ENCODE assay signal across 1 fruit fly cellular context in the genomic region with DNA sequence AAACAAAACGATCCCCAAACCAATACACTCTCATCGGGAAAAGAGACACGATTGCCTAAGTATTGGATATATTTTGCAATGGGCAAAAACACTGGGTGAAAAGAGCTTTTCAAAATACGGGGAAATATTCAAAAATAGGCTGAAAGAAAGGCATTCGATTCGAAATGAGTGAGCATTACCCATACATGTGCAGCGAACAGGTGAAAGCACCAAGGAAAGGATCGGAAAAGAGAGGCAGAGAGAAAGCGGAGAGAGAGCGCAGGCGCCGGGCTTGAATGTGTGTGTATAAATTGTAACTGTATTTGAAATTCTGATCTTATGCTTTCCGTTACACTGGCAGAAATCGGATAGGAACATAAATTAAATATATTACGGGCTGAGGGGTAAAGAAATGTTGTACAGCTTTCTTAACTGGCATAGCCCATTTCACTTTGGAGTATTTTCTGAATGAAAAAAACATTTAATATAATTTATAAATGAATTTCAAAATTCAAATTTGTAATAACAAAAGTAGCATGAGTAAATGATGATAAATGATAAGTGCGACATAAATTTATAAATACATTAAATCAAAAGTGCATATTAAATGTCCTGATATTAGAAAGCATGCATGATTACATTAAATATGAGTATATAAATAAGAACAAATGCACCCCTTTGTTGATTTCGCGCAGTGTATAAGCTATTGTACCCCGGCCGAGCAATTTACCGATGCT.
TF ChIP-seq lines count a peak whose summit lies in the region.

No protein-coding gene starts in this region.

TF ChIP-seq in whole organism, embryonic, 481 proteins besides CTCF, POLR2A, EP300 and RAD21 (continued from another document and continues in another):
- peak; percentile 49 for TF ChIP-seq Nf-YB (GFP tag; optimal IDR thresholded peaks at IDR 0.05; lab: Kevin White, UChicago)
- TF ChIP-seq HmgD (GFP tag; optimal IDR thresholded peaks at IDR 0.05; lab: Kevin White, UChicago): no peak
- peak; percentile 14 for TF ChIP-seq yki (optimal IDR thresholded peaks at IDR 0.05; lab: Kevin White, UChicago)
- no peak for TF ChIP-seq Kr (GFP tag; optimal IDR thresholded peaks at IDR 0.05; lab: Kevin White, UChicago)
- peak; percentile 88 for TF ChIP-seq gem (tag; optimal IDR thresholded peaks at IDR 0.05; lab: Kevin White, UChicago)
- TF ChIP-seq CG2199 (GFP tag; IDR thresholded peaks at IDR 0.05; lab: Robert Waterston, UW): no peak
- 0 out of 2 replicates have a peak, but pooled peaks have one; percentile 33 for TF ChIP-seq ranshi (GFP tag; IDR thresholded peaks at IDR 0.05; lab: Robert Waterston, UW)
- peak; percentile 32; the same call in 1 of the 2 replicates for TF ChIP-seq E2f1 (GFP tag; IDR thresholded peaks at IDR 0.05; lab: Robert Waterston, UW)
- TF ChIP-seq CG4282 (GFP tag; optimal IDR thresholded peaks at IDR 0.05; lab: Kevin White, UChicago): no peak
- TF ChIP-seq CG11085 (GFP tag; IDR thresholded peaks at IDR 0.05; lab: Robert Waterston, UW): no peak
- TF ChIP-seq CG30403 (GFP tag; optimal IDR thresholded peaks at IDR 0.05; lab: Kevin White, UChicago): peak; percentile 83
- peak; percentile 36 for TF ChIP-seq CG2116 (GFP tag; optimal IDR thresholded peaks at IDR 0.05; lab: Kevin White, UChicago)
- TF ChIP-seq CG12219 (GFP tag; optimal IDR thresholded peaks at IDR 0.05; lab: Kevin White, UChicago): peak; percentile 20
- TF ChIP-seq z (GFP tag; IDR thresholded peaks at IDR 0.05; lab: Robert Waterston, UW): no peak
- no peak for TF ChIP-seq CG7357 (GFP tag; IDR thresholded peaks at IDR 0.05; lab: Robert Waterston, UW)
- peak; percentile 32 for TF ChIP-seq CG2120 (GFP tag; optimal IDR thresholded peaks at IDR 0.05; lab: Kevin White, UChicago)
- TF ChIP-seq mld (GFP tag; IDR thresholded peaks at IDR 0.05; lab: Robert Waterston, UW; ENCODE audit: partially characterized antibody): no peak
- no peak for TF ChIP-seq psq (GFP tag; optimal IDR thresholded peaks at IDR 0.05; lab: Kevin White, UChicago)
- TF ChIP-seq ase (GFP tag; IDR thresholded peaks at IDR 0.05; lab: Robert Waterston, UW): no peak
- TF ChIP-seq MBD-R2 (GFP tag; IDR thresholded peaks at IDR 0.05; lab: Robert Waterston, UW): no peak
- TF ChIP-seq tgo (GFP tag; IDR thresholded peaks at IDR 0.05; lab: Robert Waterston, UW): peak; percentile 33; the same call in 1 of the 3 replicates
- no peak for TF ChIP-seq Nf-YA (GFP tag; IDR thresholded peaks at IDR 0.05; lab: Robert Waterston, UW)
- no peak for TF ChIP-seq CG4360 (GFP tag; IDR thresholded peaks at IDR 0.05; lab: Robert Waterston, UW)
- TF ChIP-seq dysf (GFP tag; IDR thresholded peaks at IDR 0.05; lab: Robert Waterston, UW): no peak; the same call in none of the 3 replicates
- no peak for TF ChIP-seq sc (optimal IDR thresholded peaks at IDR 0.05; lab: Kevin White, UChicago)
- TF ChIP-seq sc (GFP tag; optimal IDR thresholded peaks at IDR 0.05; lab: Kevin White, UChicago): peak; percentile 78
- no peak for TF ChIP-seq rib (GFP tag; IDR thresholded peaks at IDR 0.05; lab: Robert Waterston, UW)
- TF ChIP-seq CG11504 (tag; optimal IDR thresholded peaks at IDR 0.05; lab: Kevin White, UChicago): peak; percentile 81
- peak in 1 of 3 experiments; percentile 91 for TF ChIP-seq lola (GFP tag; optimal IDR thresholded peaks at IDR 0.05; lab: Kevin White, UChicago)
- peak; percentile 78 for TF ChIP-seq fd96Cb (tag; optimal IDR thresholded peaks at IDR 0.05; lab: Kevin White, UChicago)
- TF ChIP-seq Stat92E (GFP tag; optimal IDR thresholded peaks at IDR 0.05; lab: Kevin White, UChicago): no peak
- TF ChIP-seq CG4328 (GFP tag; optimal IDR thresholded peaks at IDR 0.05; lab: Kevin White, UChicago): peak; percentile 59
- TF ChIP-seq CG16813 (GFP tag; IDR thresholded peaks at IDR 0.05; lab: Robert Waterston, UW; ENCODE audit: partially characterized antibody): no peak
- TF ChIP-seq CG11247 (GFP tag; IDR thresholded peaks at IDR 0.05; lab: Robert Waterston, UW): no peak
- TF ChIP-seq kah (GFP tag; optimal IDR thresholded peaks at IDR 0.05; lab: Kevin White, UChicago): no peak
- TF ChIP-seq CG11723 (GFP tag; optimal IDR thresholded peaks at IDR 0.05; lab: Kevin White, UChicago): peak; percentile 47
- peak; percentile 27 for TF ChIP-seq oc (tag; optimal IDR thresholded peaks at IDR 0.05; lab: Kevin White, UChicago)
- TF ChIP-seq insv (GFP tag; optimal IDR thresholded peaks at IDR 0.05; lab: Kevin White, UChicago): no peak
- no peak for TF ChIP-seq tna (GFP tag; IDR thresholded peaks at IDR 0.05; lab: Robert Waterston, UW; ENCODE audit: partially characterized antibody)
- TF ChIP-seq pita (GFP tag; optimal IDR thresholded peaks at IDR 0.05; lab: Kevin White, UChicago): no peak
- TF ChIP-seq gcm2 (GFP tag; optimal IDR thresholded peaks at IDR 0.05; lab: Kevin White, UChicago): no peak
- peak; percentile 63 for TF ChIP-seq CG10147 (GFP tag; optimal IDR thresholded peaks at IDR 0.05; lab: Kevin White, UChicago)
- peak; percentile 2 for TF ChIP-seq zfh2 (GFP tag; optimal IDR thresholded peaks at IDR 0.05; lab: Kevin White, UChicago)
- TF ChIP-seq CG4730 (GFP tag; IDR thresholded peaks at IDR 0.05; lab: Robert Waterston, UW): no peak
- TF ChIP-seq p53 (GFP tag; optimal IDR thresholded peaks at IDR 0.05; lab: Kevin White, UChicago): no peak
- no peak for TF ChIP-seq CG2129 (GFP tag; IDR thresholded peaks at IDR 0.05; lab: Robert Waterston, UW; ENCODE audit: partially characterized antibody)
- TF ChIP-seq HmgZ (tag; optimal IDR thresholded peaks at IDR 0.05; lab: Kevin White, UChicago): no peak
- TF ChIP-seq pan (optimal IDR thresholded peaks at IDR 0.05; lab: Kevin White, UChicago): no peak
- peak in 1 of 2 experiments; percentile 12 for TF ChIP-seq pan (GFP tag; optimal IDR thresholded peaks at IDR 0.05 in 1 of 2, IDR thresholded peaks at IDR 0.05 in 1 of 2)
- TF ChIP-seq repo (GFP tag; optimal IDR thresholded peaks at IDR 0.05; lab: Kevin White, UChicago): no peak
- no peak for TF ChIP-seq HLH54F (GFP tag; optimal IDR thresholded peaks at IDR 0.05; lab: Kevin White, UChicago)
- peak; percentile 83 for TF ChIP-seq Ssrp (tag; optimal IDR thresholded peaks at IDR 0.05; lab: Kevin White, UChicago)
- TF ChIP-seq fu2 (GFP tag; optimal IDR thresholded peaks at IDR 0.05; lab: Kevin White, UChicago): no peak
- TF ChIP-seq CG4424 (GFP tag; optimal IDR thresholded peaks at IDR 0.05; lab: Kevin White, UChicago): peak; percentile 79
- no peak for TF ChIP-seq h (optimal IDR thresholded peaks at IDR 0.05; lab: Kevin White, UChicago)
- TF ChIP-seq CG18764 (GFP tag; optimal IDR thresholded peaks at IDR 0.05; lab: Kevin White, UChicago): peak; percentile 55
- TF ChIP-seq CG34224 (GFP tag; IDR thresholded peaks at IDR 0.05; lab: Robert Waterston, UW; ENCODE audit: partially characterized antibody): no peak
- TF ChIP-seq stc (GFP tag; IDR thresholded peaks at IDR 0.05; lab: Robert Waterston, UW): no peak; the same call in 1 of the 2 replicates
- TF ChIP-seq CG11093 (GFP tag; IDR thresholded peaks at IDR 0.05; lab: Robert Waterston, UW): no peak
- no peak for TF ChIP-seq Hand (GFP tag; optimal IDR thresholded peaks at IDR 0.05; lab: Kevin White, UChicago)
- no peak for TF ChIP-seq nerfin-2 (GFP tag; IDR thresholded peaks at IDR 0.05; lab: Robert Waterston, UW; ENCODE audit: partially characterized antibody)
- TF ChIP-seq sob (GFP tag; IDR thresholded peaks at IDR 0.05; lab: Robert Waterston, UW): 0 out of 2 replicates have a peak, but pooled peaks have one; percentile 34
- TF ChIP-seq CG32767 (GFP tag; IDR thresholded peaks at IDR 0.05; lab: Robert Waterston, UW): peak; percentile 40; the same call in 1 of the 2 replicates
- no peak for TF ChIP-seq toy (GFP tag; IDR thresholded peaks at IDR 0.05; lab: Robert Waterston, UW)
- TF ChIP-seq dimm (GFP tag; IDR thresholded peaks at IDR 0.05; lab: Robert Waterston, UW): no peak
- TF ChIP-seq D19A (tag; optimal IDR thresholded peaks at IDR 0.05; lab: Kevin White, UChicago): peak; percentile 73
- no peak for TF ChIP-seq sd (tag; optimal IDR thresholded peaks at IDR 0.05; lab: Kevin White, UChicago)
- peak; percentile 8 for TF ChIP-seq D19B (GFP tag; optimal IDR thresholded peaks at IDR 0.05; lab: Kevin White, UChicago)
- TF ChIP-seq caup (GFP tag; optimal IDR thresholded peaks at IDR 0.05; lab: Kevin White, UChicago; ENCODE audit: severe bottlenecking): peak; percentile 44
- TF ChIP-seq knrl (GFP tag; IDR thresholded peaks at IDR 0.05; lab: Robert Waterston, UW; ENCODE audit: partially characterized antibody): no peak
- TF ChIP-seq CG8765 (GFP tag; IDR thresholded peaks at IDR 0.05; lab: Robert Waterston, UW): no peak
- no peak for TF ChIP-seq Doc2 (GFP tag; IDR thresholded peaks at IDR 0.05; lab: Robert Waterston, UW)
- TF ChIP-seq CG31388 (GFP tag; optimal IDR thresholded peaks at IDR 0.05; lab: Kevin White, UChicago): no peak
- TF ChIP-seq CG15601 (tag; optimal IDR thresholded peaks at IDR 0.05; lab: Kevin White, UChicago): no peak
- no peak for TF ChIP-seq Side (GFP tag; optimal IDR thresholded peaks at IDR 0.05; lab: Kevin White, UChicago)
- TF ChIP-seq nom (GFP tag; optimal IDR thresholded peaks at IDR 0.05; lab: Kevin White, UChicago): no peak
- peak; percentile 84 for TF ChIP-seq Oli (tag; optimal IDR thresholded peaks at IDR 0.05; lab: Kevin White, UChicago)
- no peak for TF ChIP-seq zen2 (GFP tag; IDR thresholded peaks at IDR 0.05; lab: Robert Waterston, UW; ENCODE audit: partially characterized antibody)
- peak; percentile 37; the same call in 1 of the 2 replicates for TF ChIP-seq sisA (GFP tag; IDR thresholded peaks at IDR 0.05; lab: Robert Waterston, UW)
- TF ChIP-seq Rfx (GFP tag; IDR thresholded peaks at IDR 0.05; lab: Robert Waterston, UW): peak; percentile 47; the same call in 1 of the 2 replicates
- TF ChIP-seq CG33557 (GFP tag; optimal IDR thresholded peaks at IDR 0.05; lab: Kevin White, UChicago): peak; percentile 74
- TF ChIP-seq HLH4C (GFP tag; IDR thresholded peaks at IDR 0.05; lab: Robert Waterston, UW; ENCODE audit: partially characterized antibody): no peak
- TF ChIP-seq CG17361 (GFP tag; IDR thresholded peaks at IDR 0.05; lab: Robert Waterston, UW): peak; percentile 95
- TF ChIP-seq Gug (GFP tag; IDR thresholded peaks at IDR 0.05; lab: Robert Waterston, UW): peak; percentile 50; the same call in 1 of the 4 replicates
- TF ChIP-seq unpg (GFP tag; optimal IDR thresholded peaks at IDR 0.05; lab: Kevin White, UChicago): peak; percentile 67
- TF ChIP-seq gsb (GFP tag; IDR thresholded peaks at IDR 0.05; lab: Robert Waterston, UW): no peak
- TF ChIP-seq H2.0 (GFP tag; IDR thresholded peaks at IDR 0.05; lab: Robert Waterston, UW): 0 out of 2 replicates have a peak, but pooled peaks have one; percentile 29
- no peak for TF ChIP-seq pnt (GFP tag; optimal IDR thresholded peaks at IDR 0.05; lab: Kevin White, UChicago)
- TF ChIP-seq CG13287 (GFP tag; IDR thresholded peaks at IDR 0.05; lab: Robert Waterston, UW; ENCODE audit: partially characterized antibody): no peak
- TF ChIP-seq Dp (GFP tag; optimal IDR thresholded peaks at IDR 0.05; lab: Kevin White, UChicago): no peak
- no peak for TF ChIP-seq btn (GFP tag; optimal IDR thresholded peaks at IDR 0.05; lab: Kevin White, UChicago)
- TF ChIP-seq Doc3 (GFP tag; IDR thresholded peaks at IDR 0.05; lab: Robert Waterston, UW; ENCODE audit: partially characterized antibody): no peak
- TF ChIP-seq Deaf1 (tag; optimal IDR thresholded peaks at IDR 0.05; lab: Kevin White, UChicago): peak; percentile 51
- TF ChIP-seq Trl (optimal IDR thresholded peaks at IDR 0.05; lab: Kevin White, UChicago): peak; percentile 34 to 68
- no peak for TF ChIP-seq Trl (GFP tag; optimal IDR thresholded peaks at IDR 0.05; lab: Kevin White, UChicago)
- no peak for TF ChIP-seq CG6683 (GFP tag; optimal IDR thresholded peaks at IDR 0.05; lab: Kevin White, UChicago)
- peak; percentile 44 for TF ChIP-seq Spps (tag; optimal IDR thresholded peaks at IDR 0.05; lab: Kevin White, UChicago)
- peak; percentile 87 for TF ChIP-seq CG2678 (tag; optimal IDR thresholded peaks at IDR 0.05; lab: Kevin White, UChicago)
- no peak for TF ChIP-seq Fer2 (tag; optimal IDR thresholded peaks at IDR 0.05; lab: Kevin White, UChicago)
- peak; percentile 56 for TF ChIP-seq PHDP (tag; optimal IDR thresholded peaks at IDR 0.05; lab: Kevin White, UChicago)
- TF ChIP-seq sens (GFP tag; lab: Kevin White, UChicago): peak; percentile 91
- peak; percentile 50 for TF ChIP-seq Hmr (GFP tag; optimal IDR thresholded peaks at IDR 0.05; lab: Kevin White, UChicago)
- TF ChIP-seq unc-4 (GFP tag; IDR thresholded peaks at IDR 0.05; lab: Robert Waterston, UW; ENCODE audit: partially characterized antibody): no peak
- TF ChIP-seq tio (GFP tag; optimal IDR thresholded peaks at IDR 0.05; lab: Kevin White, UChicago): peak; percentile 86
- peak; percentile 80 for TF ChIP-seq CG10209 (GFP tag; optimal IDR thresholded peaks at IDR 0.05; lab: Kevin White, UChicago)
- TF ChIP-seq Sry-δ (GFP tag; optimal IDR thresholded peaks at IDR 0.05; lab: Kevin White, UChicago): no peak
- TF ChIP-seq Dll (GFP tag; IDR thresholded peaks at IDR 0.05; lab: Robert Waterston, UW; ENCODE audit: partially characterized antibody): no peak
- no peak for TF ChIP-seq en (GFP tag; optimal IDR thresholded peaks at IDR 0.05; lab: Kevin White, UChicago)
- peak; percentile 46 for TF ChIP-seq lilli (GFP tag; optimal IDR thresholded peaks at IDR 0.05; lab: Kevin White, UChicago)
- TF ChIP-seq Optix (GFP tag; IDR thresholded peaks at IDR 0.05; lab: Robert Waterston, UW): no peak; the same call in 2 of the 3 replicates
- TF ChIP-seq CG3281 (GFP tag; optimal IDR thresholded peaks at IDR 0.05; lab: Kevin White, UChicago): peak; percentile 64
- no peak; the same call in 1 of the 2 replicates for TF ChIP-seq NFAT (GFP tag; IDR thresholded peaks at IDR 0.05; lab: Robert Waterston, UW)
- no peak for TF ChIP-seq pfk (GFP tag; optimal IDR thresholded peaks at IDR 0.05; lab: Kevin White, UChicago)
- peak; percentile 12 for TF ChIP-seq exex (tag; optimal IDR thresholded peaks at IDR 0.05; lab: Kevin White, UChicago)
- peak; percentile 16 for TF ChIP-seq CG7271 (tag; optimal IDR thresholded peaks at IDR 0.05; lab: Kevin White, UChicago)
- TF ChIP-seq corto (GFP tag; optimal IDR thresholded peaks at IDR 0.05; lab: Kevin White, UChicago): no peak
- peak; percentile 73 for TF ChIP-seq Ets65A (GFP tag; lab: Kevin White, UChicago)
- TF ChIP-seq CG12391 (tag; optimal IDR thresholded peaks at IDR 0.05; lab: Kevin White, UChicago): peak; percentile 80
- peak; percentile 88 for TF ChIP-seq CoRest (tag; optimal IDR thresholded peaks at IDR 0.05; lab: Kevin White, UChicago)
- no peak for TF ChIP-seq CG10959 (GFP tag; IDR thresholded peaks at IDR 0.05; lab: Robert Waterston, UW)
- TF ChIP-seq CG10274 (GFP tag; optimal IDR thresholded peaks at IDR 0.05; lab: Kevin White, UChicago): no peak
- TF ChIP-seq CG31365 (tag; optimal IDR thresholded peaks at IDR 0.05; lab: Kevin White, UChicago): no peak
- TF ChIP-seq Chrac-16 (GFP tag; optimal IDR thresholded peaks at IDR 0.05; lab: Kevin White, UChicago): peak; percentile 51
